Fruit fly (Drosophila melanogaster): ENCODE measurements around the gene CG15534.

dm6 chr3R:30385531-30385930 is 46.3 kb upstream of the CG15534 start:
- no peak for TF ChIP-seq CG33017 (tag; optimal IDR thresholded peaks at IDR 0.05)
- peak; percentile 6 for TF ChIP-seq Mnt (GFP tag; optimal IDR thresholded peaks at IDR 0.05)
- no peak for TF ChIP-seq Hr96 (GFP tag; optimal IDR thresholded peaks at IDR 0.05)
- TF ChIP-seq ovo (GFP tag; optimal IDR thresholded peaks at IDR 0.05): no peak
- TF ChIP-seq CG11617 (GFP tag; optimal IDR thresholded peaks at IDR 0.05): no peak

All from whole organism, adult.